Fruit fly (Drosophila melanogaster) whole organism, prepupa: Measurements from ENCODE around the gene Phf5a.

Source experiments
- CG11902 ChIP-seq: fragments of 200-800 bp; sonication (Bioruptor generic); optimal IDR thresholded peaks from 3 replicates; lab custom pipeline; 2016; ENCODE audit warnings: missing biosample characterization, missing genetic modification characterization
- CG15336 ChIP-seq: fragments of 200-800 bp; sonication (Bioruptor generic); IDR thresholded peaks from 2 replicates; pipeline ENCODE4 v1.3.6; 2022; ENCODE audit warnings: missing biosample characterization, missing genetic modification characterization
- CG1621 ChIP-seq: fragments of 200-800 bp; sonication (Bioruptor generic); optimal IDR thresholded peaks from 3 replicates; lab custom pipeline; 2018; ENCODE audit warnings: missing biosample characterization, mild to moderate bottlenecking, missing genetic modification characterization
- CG3032 ChIP-seq: fragments of 200-800 bp; optimal IDR thresholded peaks from 2 replicates; lab custom pipeline; 2019; ENCODE audit warnings: missing biosample characterization, mild to moderate bottlenecking, missing genetic modification characterization, moderate library complexity
- CG31627 ChIP-seq: fragments of 200-800 bp; sonication (Bioruptor generic); optimal IDR thresholded peaks from 3 replicates; lab custom pipeline; 2016; ENCODE audit warnings: missing biosample characterization, missing genetic modification characterization
- CG32006 ChIP-seq: fragments of 200-800 bp; sonication (Bioruptor generic); optimal IDR thresholded peaks from 3 replicates; lab custom pipeline; 2017; ENCODE audit warnings: missing biosample characterization, mild to moderate bottlenecking, missing genetic modification characterization
- CG34406 ChIP-seq: fragments of 200-800 bp; sonication (Bioruptor generic); optimal IDR thresholded peaks from 3 replicates; lab custom pipeline; 2016; ENCODE audit warnings: missing biosample characterization, missing genetic modification characterization
- CG3919 ChIP-seq: fragments of 200-800 bp; sonication (Bioruptor generic); optimal IDR thresholded peaks from 3 replicates; lab custom pipeline; 2016; ENCODE audit warnings: missing biosample characterization, missing genetic modification characterization
- CG6163 ChIP-seq: fragments of 200-800 bp; sonication (Bioruptor generic); IDR thresholded peaks from 3 replicates; pipeline ENCODE4 v1.3.6; 2022; ENCODE audit warnings: missing biosample characterization, missing genetic modification characterization
- CG6792 ChIP-seq: fragments of 200-800 bp; sonication (Bioruptor generic); optimal IDR thresholded peaks from 3 replicates; lab custom pipeline; 2016; ENCODE audit warnings: missing biosample characterization, missing genetic modification characterization
- CG6808 ChIP-seq: fragments of 200-800 bp; sonication (Bioruptor generic); optimal IDR thresholded peaks from 3 replicates; lab custom pipeline; 2017; ENCODE audit warnings: missing biosample characterization, missing genetic modification characterization, mild to moderate bottlenecking, moderate library complexity, missing genetic modification reagents
- CG6854 ChIP-seq: fragments of 200-800 bp; sonication (Bioruptor generic); optimal IDR thresholded peaks from 2 replicates; lab custom pipeline; 2017; ENCODE audit warnings: missing biosample characterization, mild to moderate bottlenecking, missing genetic modification characterization
- CG7368 ChIP-seq: fragments of 200-800 bp; sonication (Bioruptor generic); optimal IDR thresholded peaks from 3 replicates; lab custom pipeline; 2016; ENCODE audit warnings: missing biosample characterization, missing genetic modification characterization
- CG8119 ChIP-seq: fragments of 200-800 bp; sonication (Bioruptor generic); IDR thresholded peaks from 3 replicates; pipeline ENCODE4 v1.3.6; 2022; ENCODE audit warnings: missing biosample characterization, missing genetic modification characterization
- CG8632 ChIP-seq: fragments of 200-800 bp; sonication (Bioruptor generic); optimal IDR thresholded peaks from 3 replicates; lab custom pipeline; 2016; ENCODE audit warnings: missing biosample characterization, missing genetic modification characterization
- Eip78C ChIP-seq: fragments of 200-800 bp; sonication (Bioruptor generic); peaks from one replicate; lab custom pipeline; 2016; ENCODE audit warnings: missing biosample characterization, missing genetic modification characterization
- Eip93F ChIP-seq: fragments of 200-800 bp; sonication (Bioruptor generic); optimal IDR thresholded peaks from 2 replicates; lab custom pipeline; 2016; ENCODE audit warnings: missing biosample characterization, mild to moderate bottlenecking, missing genetic modification characterization
- Hr4 ChIP-seq: fragments of 200-800 bp; sonication (Bioruptor generic); optimal IDR thresholded peaks from 3 replicates; lab custom pipeline; 2016; ENCODE audit warnings: missing biosample characterization, missing genetic modification characterization
- Lpt ChIP-seq: fragments of 200-800 bp; sonication (Bioruptor generic); optimal IDR thresholded peaks from 3 replicates; lab custom pipeline; 2016; ENCODE audit warnings: missing biosample characterization, missing genetic modification characterization
- Smox ChIP-seq: fragments of 200-800 bp; sonication (Bioruptor generic); optimal IDR thresholded peaks from 3 replicates; lab custom pipeline; 2016; ENCODE audit warnings: missing biosample characterization, missing genetic modification characterization
- Sox14 ChIP-seq: fragments of 200-800 bp; sonication (Bioruptor generic); optimal IDR thresholded peaks from 3 replicates; lab custom pipeline; 2016; ENCODE audit warnings: missing biosample characterization, missing genetic modification characterization
- Sox15 ChIP-seq: fragments of 200-800 bp; sonication (Bioruptor generic); optimal IDR thresholded peaks from 3 replicates; lab custom pipeline; 2016; ENCODE audit warnings: missing biosample characterization, missing genetic modification characterization
- achi ChIP-seq: fragments of 200-800 bp; sonication (Bioruptor generic); optimal IDR thresholded peaks from 3 replicates; lab custom pipeline; 2016; ENCODE audit warnings: missing biosample characterization, missing genetic modification characterization
- acj6 ChIP-seq: fragments of 200-800 bp; sonication (Bioruptor generic); optimal IDR thresholded peaks from 3 replicates; lab custom pipeline; 2016; ENCODE audit warnings: missing biosample characterization, missing genetic modification characterization
- cyc ChIP-seq: fragments of 200-800 bp; sonication (Bioruptor generic); optimal IDR thresholded peaks from 3 replicates; lab custom pipeline; 2016; ENCODE audit warnings: missing biosample characterization, missing genetic modification characterization
- dsx ChIP-seq: fragments of 200-800 bp; optimal IDR thresholded peaks from 3 replicates; lab custom pipeline; 2019; ENCODE audit warnings: missing biosample characterization, mild to moderate bottlenecking, missing genetic modification characterization, moderate library complexity; ENCODE audit not compliant: poor library complexity, severe bottlenecking
- eg ChIP-seq: fragments of 200-800 bp; sonication (Bioruptor generic); IDR thresholded peaks from 3 replicates; pipeline ENCODE4 v1.3.6; 2022; ENCODE audit warnings: missing biosample characterization, missing genetic modification characterization
- esn ChIP-seq: fragments of 200-800 bp; sonication (Bioruptor generic); optimal IDR thresholded peaks from 2 replicates; lab custom pipeline; 2016; ENCODE audit warnings: missing biosample characterization, mild to moderate bottlenecking, missing genetic modification characterization, moderate library complexity
- lz ChIP-seq: fragments of 200-800 bp; sonication (Bioruptor generic); optimal IDR thresholded peaks from 3 replicates; lab custom pipeline; 2016; ENCODE audit warnings: missing biosample characterization, missing genetic modification characterization
- net ChIP-seq: fragments of 200-800 bp; sonication (Bioruptor generic); optimal IDR thresholded peaks from 3 replicates; lab custom pipeline; 2016; ENCODE audit warnings: missing biosample characterization, missing genetic modification characterization
- salr ChIP-seq, 2 experiments: fragments of 200-800 bp; sonication (Bioruptor generic); optimal IDR thresholded peaks; 3 replicates each; lab custom pipeline; 2016 to 2018; ENCODE audit warnings: missing biosample characterization in 2 of 2, missing genetic modification characterization in 2 of 2, mild to moderate bottlenecking in 1 of 2
- ss ChIP-seq, 2 experiments: fragments of 200-800 bp; sonication (Bioruptor generic); optimal IDR thresholded peaks; 2 replicates in 1 of 2; 3 replicates in 1 of 2; lab custom pipeline; 2017 to 2018; ENCODE audit warnings: mild to moderate bottlenecking in 2 of 2, missing biosample characterization in 2 of 2, missing genetic modification characterization in 2 of 2, moderate library complexity in 1 of 2
- svp ChIP-seq: fragments of 200-800 bp; sonication (Bioruptor generic); peaks from one replicate; lab custom pipeline; 2016; ENCODE audit warnings: missing biosample characterization, missing genetic modification characterization

Gene Phf5a

dm6 chr2L:6490783-6491249 is at the start of gene Phf5a, which contains the start of gene CG31638 (continued):
- TF ChIP-seq Sox14 (GFP tag; lab: Kevin White, UChicago) (no peak), Hr4 (GFP tag; lab: Kevin White, UChicago) (no peak), lz (GFP tag; lab: Kevin White, UChicago) (peak; percentile 92), achi (GFP tag; lab: Kevin White, UChicago) (peak; percentile 74), salr (GFP tag; optimal IDR thresholded peaks at IDR 0.05; lab: Kevin White, UChicago) (no peak), net (no peak), svp (no peak), CG31627 (GFP tag; lab: Kevin White, UChicago) (peak; percentile 70)

DNA sequence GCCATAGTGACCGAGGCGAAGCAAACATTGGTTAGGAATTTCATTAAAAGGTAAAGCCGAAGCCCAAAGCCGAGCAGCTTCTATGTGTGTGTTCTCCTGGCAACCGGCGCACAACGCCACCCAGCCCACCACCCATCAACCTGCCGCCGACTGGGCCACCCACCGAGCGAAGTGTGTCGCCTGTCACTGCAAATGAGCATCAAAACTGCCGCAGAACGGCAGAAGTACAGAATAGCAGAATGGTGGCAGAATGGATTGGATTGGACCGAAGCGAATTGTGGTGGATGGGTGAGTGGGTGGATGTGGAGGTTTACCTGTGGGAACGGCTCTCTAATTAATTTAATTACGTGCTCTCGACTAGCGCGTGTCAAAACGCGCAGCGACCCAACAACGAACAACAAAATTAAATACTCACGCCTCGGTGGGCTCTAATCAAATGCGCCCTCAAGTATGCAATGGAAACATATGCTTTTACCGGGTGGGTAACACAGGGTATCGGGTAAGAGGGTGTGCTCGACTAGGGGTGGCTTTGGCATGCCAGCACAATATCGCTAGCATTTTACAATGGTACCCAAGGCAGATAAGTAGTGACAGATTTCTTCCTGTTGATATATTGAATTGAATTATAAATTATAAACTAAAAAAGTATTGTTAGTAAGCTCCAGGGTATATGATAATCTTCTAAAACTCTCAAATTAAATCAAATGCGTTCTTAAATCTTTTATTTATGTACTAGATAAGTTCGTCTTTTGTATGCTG is 49.2 kb upstream of the Phf5a start:
- no peak for TF ChIP-seq Hr4 (GFP tag; lab: Kevin White, UChicago)
- no peak for TF ChIP-seq Eip93F (GFP tag; lab: Kevin White, UChicago)
- TF ChIP-seq acj6 (GFP tag; lab: Kevin White, UChicago): no peak
- no peak for TF ChIP-seq CG32006 (GFP tag; lab: Kevin White, UChicago)
- peak; percentile 9 for TF ChIP-seq Eip78C (GFP tag; lab: Kevin White, UChicago)
- no peak for TF ChIP-seq Lpt (GFP tag; lab: Kevin White, UChicago)
- no peak for TF ChIP-seq CG8632 (GFP tag; lab: Kevin White, UChicago)
- TF ChIP-seq CG15336: no peak
- TF ChIP-seq svp: peak; percentile 33
- TF ChIP-seq cyc (GFP tag; lab: Kevin White, UChicago): no peak
- TF ChIP-seq CG6808 (GFP tag; lab: Kevin White, UChicago): no peak
- TF ChIP-seq lz (GFP tag; lab: Kevin White, UChicago): no peak
- TF ChIP-seq CG31627 (GFP tag; lab: Kevin White, UChicago): no peak
- TF ChIP-seq Sox15: no peak
- no peak for TF ChIP-seq CG6163 (GFP tag; lab: Robert Waterston, UW)
- no peak for TF ChIP-seq CG3919 (GFP tag; lab: Kevin White, UChicago)

DNA sequence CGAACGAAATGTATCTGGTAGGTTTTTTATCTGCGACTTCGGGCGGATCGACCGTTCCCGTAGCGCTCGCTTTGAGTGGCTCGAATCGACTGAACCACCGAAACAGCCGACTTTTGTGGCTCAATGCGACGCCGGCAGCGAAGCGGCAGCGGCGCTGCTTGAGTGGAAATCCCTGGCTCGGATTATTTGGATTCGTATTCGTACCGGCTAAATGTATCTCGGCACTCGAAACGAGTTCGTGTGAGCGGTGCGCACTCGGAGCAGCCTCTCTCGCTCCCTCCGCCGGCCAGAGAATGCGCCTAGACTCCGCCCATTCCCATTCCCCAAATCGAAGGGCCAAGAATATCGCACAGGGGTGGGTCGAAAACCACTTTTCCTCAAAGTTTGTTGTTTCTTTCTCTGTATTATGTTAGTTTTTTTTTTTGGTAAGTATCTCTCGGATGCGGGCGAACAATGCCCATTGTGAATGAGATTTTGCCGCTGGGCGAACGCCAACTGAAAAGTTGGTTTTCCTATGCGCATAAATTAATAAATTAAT is 45.5 kb upstream of the Phf5a start:
- TF ChIP-seq eg (GFP tag; lab: Robert Waterston, UW) (peak; percentile 27; the same call in 1 of the 3 replicates), CG7368 (GFP tag; lab: Kevin White, UChicago) (no peak), salr (GFP tag; optimal IDR thresholded peaks at IDR 0.05; lab: Kevin White, UChicago) (no peak), CG6854 (no peak), Hr4 (GFP tag; lab: Kevin White, UChicago) (no peak), CG1621 (no peak), CG11902 (no peak), Eip93F (GFP tag; lab: Kevin White, UChicago) (no peak), Lpt (GFP tag; lab: Kevin White, UChicago) (no peak), CG3032 (no peak), ss (GFP tag; optimal IDR thresholded peaks at IDR 0.05; lab: Kevin White, UChicago) (peak in 1 of 2 experiments; percentile 32), Smox (GFP tag; lab: Kevin White, UChicago) (no peak), CG8119 (GFP tag; lab: Robert Waterston, UW) (no peak), CG6792 (GFP tag; lab: Kevin White, UChicago) (no peak), dsx (GFP tag; lab: Kevin White, UChicago) (no peak), lz (GFP tag; lab: Kevin White, UChicago) (no peak), svp (peak; percentile 63), CG34406 (GFP tag; lab: Kevin White, UChicago) (no peak), esn (GFP tag; lab: Kevin White, UChicago) (no peak)
